Worm (Caenorhabditis elegans) whole organism, mixed stage, embryonic: ENCODE data around the gene hcf-1.

Source experiments
- blmp-1 ChIP-seq: fragments of 150-350 bp; optimal IDR thresholded peaks from 2 replicates; lab custom pipeline; 2014; ENCODE audit warnings: missing biosample characterization, missing genetic modification characterization
- elt-3 ChIP-seq: fragments of 150-350 bp; optimal IDR thresholded peaks from 2 replicates; lab custom pipeline; 2014; ENCODE audit warnings: missing biosample characterization, missing genetic modification characterization
- lin-13 ChIP-seq: fragments of 150-350 bp; optimal IDR thresholded peaks from 2 replicates; lab custom pipeline; 2014; ENCODE audit warnings: missing biosample characterization, missing genetic modification characterization
- lin-32 ChIP-seq: fragments of 200-800 bp; sonication (Bioruptor generic); optimal IDR thresholded peaks from 2 replicates; lab custom pipeline; 2018; ENCODE audit warnings: mild to moderate bottlenecking, missing genetic modification characterization, missing compliant biosample characterization
- mep-1 ChIP-seq: fragments of 150-350 bp; optimal IDR thresholded peaks from 2 replicates; lab custom pipeline; 2017; ENCODE audit warnings: missing biosample characterization, missing genetic modification reagents, missing genetic modification characterization, inconsistent platforms
- nhr-12 ChIP-seq: fragments of 150-350 bp; optimal IDR thresholded peaks from 2 replicates; lab custom pipeline; 2014; ENCODE audit warnings: missing biosample characterization, missing genetic modification characterization
- nhr-2 ChIP-seq: fragments of 150-350 bp; optimal IDR thresholded peaks from 2 replicates; lab custom pipeline; 2014; ENCODE audit warnings: missing biosample characterization, missing genetic modification characterization
- nhr-28 ChIP-seq: fragments of 150-350 bp; optimal IDR thresholded peaks from 2 replicates; lab custom pipeline; 2014; ENCODE audit warnings: missing biosample characterization, missing genetic modification characterization
- nhr-76 ChIP-seq: sonication (generic microtip); optimal IDR thresholded peaks from 2 replicates; lab custom pipeline; 2017; ENCODE audit warnings: missing biosample characterization, missing genetic modification characterization
- sem-2 ChIP-seq: fragments of 200-800 bp; sonication (Bioruptor generic); optimal IDR thresholded peaks from 2 replicates; lab custom pipeline; 2018; ENCODE audit warnings: mild to moderate bottlenecking, missing genetic modification characterization, missing compliant biosample characterization
- tbx-8 ChIP-seq: fragments of 200-800 bp; sonication (Bioruptor generic); optimal IDR thresholded peaks from 2 replicates; lab custom pipeline; 2018; ENCODE audit warnings: mild to moderate bottlenecking, missing genetic modification characterization, moderate library complexity, missing compliant biosample characterization
- unc-120 ChIP-seq: sonication (generic microtip); optimal IDR thresholded peaks from 2 replicates; lab custom pipeline; 2017; ENCODE audit warnings: missing genetic modification characterization, missing compliant biosample characterization; ENCODE audit not compliant: poor library complexity, severe bottlenecking
- unc-62 ChIP-seq: fragments of 150-350 bp; optimal IDR thresholded peaks from 2 replicates; lab custom pipeline; 2014; ENCODE audit warnings: missing biosample characterization, missing genetic modification reagents, missing genetic modification characterization
- ztf-11 ChIP-seq: fragments of 150-350 bp; optimal IDR thresholded peaks from 2 replicates; lab custom pipeline; 2014; ENCODE audit warnings: missing biosample characterization, missing genetic modification characterization

ce11 chrIV:7785506-7786065 is 11.5 kb upstream of the hcf-1 start, which contains the start of gene tag-322:
- TF ChIP-seq sem-2 (no peak), lin-32 (no peak), unc-62 (GFP tag; lab: Kevin White, UChicago) (no peak), elt-3 (no peak), nhr-12 (tag; lab: Kevin White, UChicago) (no peak), nhr-28 (no peak), blmp-1 (tag; lab: Kevin White, UChicago) (no peak), unc-120 (no peak), tbx-8 (no peak), mep-1 (tag; lab: Kevin White, UChicago) (peak; percentile 64), lin-13 (tag; lab: Kevin White, UChicago) (no peak), nhr-2 (tag; lab: Kevin White, UChicago) (no peak), ztf-11 (tag; lab: Kevin White, UChicago) (no peak), nhr-76 (tag; lab: Kevin White, UChicago) (no peak)
